Worm (Caenorhabditis elegans) whole organism, L2 larva: ENCODE data around the gene ZK1320.5.

Experiments
- aly-2 ChIP-seq: fragments of 150-350 bp; optimal IDR thresholded peaks from 2 replicates; lab custom pipeline; 2014; ENCODE audit warnings: missing biosample characterization, missing genetic modification characterization
- elt-1 ChIP-seq: fragments of 150-350 bp; optimal IDR thresholded peaks from 2 replicates; lab custom pipeline; 2014; ENCODE audit warnings: missing biosample characterization, missing genetic modification characterization
- mdl-1 ChIP-seq, 2 experiments: fragments of 150-350 bp in 1 of 2; sonication (generic microtip) in 1 of 2; optimal IDR thresholded peaks; 2 replicates each; lab custom pipeline; 2017; ENCODE audit warnings: missing biosample characterization in 2 of 2, missing genetic modification characterization in 2 of 2
- nhr-10 ChIP-seq: sonication (generic microtip); optimal IDR thresholded peaks from 2 replicates; lab custom pipeline; 2017; ENCODE audit warnings: missing biosample characterization, missing genetic modification characterization
- nhr-237 ChIP-seq: fragments of 150-350 bp; optimal IDR thresholded peaks from 2 replicates; lab custom pipeline; 2014; ENCODE audit warnings: missing biosample characterization, missing genetic modification characterization
- nhr-6 ChIP-seq: fragments of 150-350 bp; optimal IDR thresholded peaks from 2 replicates; lab custom pipeline; 2014; ENCODE audit warnings: missing biosample characterization, missing genetic modification characterization
- nhr-77 ChIP-seq: fragments of 150-350 bp; optimal IDR thresholded peaks from 2 replicates; lab custom pipeline; 2014; ENCODE audit warnings: missing biosample characterization, missing genetic modification characterization
- snpc-4 ChIP-seq: fragments of 150-350 bp; optimal IDR thresholded peaks from 2 replicates; lab custom pipeline; 2014; ENCODE audit warnings: missing biosample characterization, missing genetic modification characterization
- zag-1 ChIP-seq: fragments of 150-350 bp; optimal IDR thresholded peaks from 2 replicates; lab custom pipeline; 2014; ENCODE audit warnings: missing biosample characterization, missing genetic modification characterization

ce11 chrII:9677470-9677869 is 12.0 kb upstream of the ZK1320.5 start:
- TF ChIP-seq zag-1 (no peak), nhr-10 (tag; lab: Kevin White, UChicago) (no peak), mdl-1 (tag; optimal IDR thresholded peaks at IDR 0.05; lab: Kevin White, UChicago) (no peak), nhr-6 (tag; lab: Kevin White, UChicago) (no peak), elt-1 (tag; lab: Kevin White, UChicago) (no peak), aly-2 (tag; lab: Kevin White, UChicago) (no peak), snpc-4 (tag; lab: Kevin White, UChicago) (no peak), nhr-77 (no peak), nhr-237 (no peak)
